Fruit fly (Drosophila melanogaster): ENCODE results near the gene mrn.
A peak's percentile ranks its signal among the peaks of the same experiment; 100 is the strongest.

The mrn gene

DNA sequence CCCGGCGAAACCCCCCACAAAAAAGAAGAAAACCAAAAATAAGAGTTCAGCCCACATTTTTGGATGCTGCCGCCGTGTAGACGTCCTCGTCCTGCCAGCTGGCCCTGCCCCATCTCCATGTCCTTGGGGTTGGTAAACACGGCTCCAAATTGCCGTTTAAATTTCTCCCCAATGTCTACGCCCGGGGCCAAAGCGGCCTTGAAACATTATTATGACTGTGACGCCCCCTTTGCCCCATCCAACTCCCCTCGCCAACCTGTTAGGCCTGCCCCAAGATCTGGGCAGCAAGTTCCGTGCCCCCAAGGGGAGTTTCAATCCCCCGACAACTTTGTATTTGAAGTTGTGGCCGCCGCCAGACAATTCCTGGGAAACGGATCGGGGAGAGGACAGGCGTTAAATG is 36.6 kb upstream of the mrn start:
- TF ChIP-seq aop (GFP tag; IDR thresholded peaks at IDR 0.05) (no peak), knrl (GFP tag; IDR thresholded peaks at IDR 0.05; ENCODE audit: partially characterized antibody) (0 out of 3 replicates have a peak, but pooled peaks have one; percentile 24), wor (GFP tag; IDR thresholded peaks at IDR 0.05) (no peak), CG8924 (tag; optimal IDR thresholded peaks at IDR 0.05) (no peak), kni (GFP tag; optimal IDR thresholded peaks at IDR 0.05) (no peak), CG1832 (GFP tag; optimal IDR thresholded peaks at IDR 0.05) (peak; percentile 18), PHDP (tag; optimal IDR thresholded peaks at IDR 0.05) (no peak), abd-A (tag; optimal IDR thresholded peaks at IDR 0.05) (peak; percentile 98), CG6813 (GFP tag; optimal IDR thresholded peaks at IDR 0.05) (no peak), dm (GFP tag; optimal IDR thresholded peaks at IDR 0.05) (no peak), E2f2 (GFP tag; IDR thresholded peaks at IDR 0.05) (no peak), CoRest (tag; optimal IDR thresholded peaks at IDR 0.05) (no peak), CG17328 (GFP tag; IDR thresholded peaks at IDR 0.05) (no peak), CG10543 (GFP tag; optimal IDR thresholded peaks at IDR 0.05) (peak; percentile 28), CG1647 (GFP tag; optimal IDR thresholded peaks at IDR 0.05) (no peak), Usf (GFP tag; optimal IDR thresholded peaks at IDR 0.05) (no peak), hbn (GFP tag; IDR thresholded peaks at IDR 0.05; ENCODE audit: partially characterized antibody) (no peak), shn (GFP tag; optimal IDR thresholded peaks at IDR 0.05) (no peak), CG9817 (tag; optimal IDR thresholded peaks at IDR 0.05) (no peak), dimm (GFP tag; IDR thresholded peaks at IDR 0.05) (no peak), CG10321 (GFP tag; IDR thresholded peaks at IDR 0.05) (no peak), Fer1 (GFP tag; optimal IDR thresholded peaks at IDR 0.05) (no peak), esg (GFP tag; conservative IDR thresholded peaks at IDR 0.05) (no peak), da (GFP tag; optimal IDR thresholded peaks at IDR 0.05) (no peak), ewg (GFP tag; optimal IDR thresholded peaks at IDR 0.05) (no peak), oc (tag; optimal IDR thresholded peaks at IDR 0.05) (no peak), CG12942 (GFP tag; optimal IDR thresholded peaks at IDR 0.05) (no peak), CG43689 (GFP tag; IDR thresholded peaks at IDR 0.05) (no peak), Hmr (GFP tag; optimal IDR thresholded peaks at IDR 0.05) (no peak), CG30431 (GFP tag; optimal IDR thresholded peaks at IDR 0.05) (no peak), CG7745 (tag; optimal IDR thresholded peaks at IDR 0.05) (no peak), lab (GFP tag; optimal IDR thresholded peaks at IDR 0.05) (peak; percentile 14), CG6175 (GFP tag; IDR thresholded peaks at IDR 0.05) (no peak), CG6765 (GFP tag; optimal IDR thresholded peaks at IDR 0.05) (no peak), CG15601 (tag; optimal IDR thresholded peaks at IDR 0.05) (no peak), mirr (GFP tag; optimal IDR thresholded peaks at IDR 0.05) (peak; percentile 69), Lim3 (GFP tag; IDR thresholded peaks at IDR 0.05) (no peak), kay (GFP tag; optimal IDR thresholded peaks at IDR 0.05) (no peak), CG4854 (GFP tag; optimal IDR thresholded peaks at IDR 0.05) (no peak), al (GFP tag; IDR thresholded peaks at IDR 0.05) (no peak), kah (GFP tag; optimal IDR thresholded peaks at IDR 0.05) (no peak), Dip2 (GFP tag; IDR thresholded peaks at IDR 0.05) (no peak), pan (optimal IDR thresholded peaks at IDR 0.05) (no peak), pan (GFP tag; optimal IDR thresholded peaks at IDR 0.05 in 1 of 2, IDR thresholded peaks at IDR 0.05 in 1 of 2) (no peak), CG18599 (GFP tag; optimal IDR thresholded peaks at IDR 0.05) (peak; percentile 30), sug (tag; optimal IDR thresholded peaks at IDR 0.05) (no peak), CG7839 (tag; optimal IDR thresholded peaks at IDR 0.05) (no peak), Optix (GFP tag; IDR thresholded peaks at IDR 0.05) (no peak), ab (GFP tag; optimal IDR thresholded peaks at IDR 0.05) (no peak), Dfd (GFP tag; optimal IDR thresholded peaks at IDR 0.05) (no peak), TFAM (GFP tag; optimal IDR thresholded peaks at IDR 0.05) (no peak), tgo (GFP tag; IDR thresholded peaks at IDR 0.05) (no peak)

Data from whole organism, embryonic.